Fruit fly (Drosophila melanogaster): ENCODE results near the gene ver.

dm6 chr3L:12572366-12572765, 48.6 kb downstream of the ver start, which contains the start of gene sowah:
- TF ChIP-seq psq (optimal IDR thresholded peaks at IDR 0.05): no peak
- TF ChIP-seq h (optimal IDR thresholded peaks at IDR 0.05): no peak
- no peak for TF ChIP-seq Sin3A (optimal IDR thresholded peaks at IDR 0.05)
- TF ChIP-seq insv (optimal IDR thresholded peaks at IDR 0.05): no peak
- TF ChIP-seq Myc (optimal IDR thresholded peaks at IDR 0.05): no peak

Measured in Kc167 (cell line).